Worm (Caenorhabditis elegans): ENCODE measurements around the gene ZK856.7.

ZK856.7 gene

ce11 chrV:10246967-10247366, 45.1 kb downstream of the ZK856.7 start (continued):
- no peak for TF ChIP-seq egl-27 (tag; optimal IDR thresholded peaks at IDR 0.05)
- TF ChIP-seq zfp-3 (GFP tag; conservative IDR thresholded peaks at IDR 0.05) = no peak
- TF ChIP-seq nhr-237 (tag; optimal IDR thresholded peaks at IDR 0.05) = no peak
- no peak for TF ChIP-seq sdz-12 (GFP tag; optimal IDR thresholded peaks at IDR 0.05)
- TF ChIP-seq ceh-32 (tag; optimal IDR thresholded peaks at IDR 0.05; ENCODE audit: poor library complexity) = no peak
- TF ChIP-seq snpc-4 (tag; optimal IDR thresholded peaks at IDR 0.05) = no peak
- peak; percentile 21 for TF ChIP-seq rbr-2 (tag; optimal IDR thresholded peaks at IDR 0.05)

ce11 chrV:10247673-10248239, 45.9 kb downstream of the ZK856.7 start:
- no peak for TF ChIP-seq vab-7 (GFP tag; IDR thresholded peaks at IDR 0.05)
- TF ChIP-seq F10B5.3 (tag; optimal IDR thresholded peaks at IDR 0.05) = no peak
- TF ChIP-seq aha-1 (tag) = peak; percentile 56
- peak; percentile 23 for TF ChIP-seq ama-1 (optimal IDR thresholded peaks at IDR 0.05)
- no peak for TF ChIP-seq hif-1 (tag; optimal IDR thresholded peaks at IDR 0.05)
- peak; percentile 13 for TF ChIP-seq nhr-28 (tag; optimal IDR thresholded peaks at IDR 0.05)
- no peak for TF ChIP-seq nhr-111 (GFP tag; optimal IDR thresholded peaks at IDR 0.05)
- no peak for TF ChIP-seq lim-7 (GFP tag; IDR thresholded peaks at IDR 0.05)
- TF ChIP-seq hlh-30 (tag; optimal IDR thresholded peaks at IDR 0.05; ENCODE audit: insufficient read depth) = peak; percentile 51
- TF ChIP-seq unc-62 (GFP tag; optimal IDR thresholded peaks at IDR 0.05 in 1 of 2) = peak in 1 of 2 experiments; percentile 81
- no peak for TF ChIP-seq unc-62 (tag; optimal IDR thresholded peaks at IDR 0.05)
- peak; percentile 6 for TF ChIP-seq dve-1 (tag; optimal IDR thresholded peaks at IDR 0.05; ENCODE audit: insufficient read depth)
- TF ChIP-seq lir-3 (tag; optimal IDR thresholded peaks at IDR 0.05) = no peak
- TF ChIP-seq lsy-2 (tag; optimal IDR thresholded peaks at IDR 0.05) = peak in 1 of 2 experiments; percentile 25

- TF ChIP-seq egl-43 (GFP tag; IDR thresholded peaks at IDR 0.05) = no peak
- TF ChIP-seq rbr-2 (tag; optimal IDR thresholded peaks at IDR 0.05) = peak; percentile 12
- no peak for TF ChIP-seq fkh-10 (GFP tag; optimal IDR thresholded peaks at IDR 0.05)
- peak in 1 of 2 experiments; percentile 99 for TF ChIP-seq unc-62 (GFP tag; optimal IDR thresholded peaks at IDR 0.05 in 1 of 2)
- TF ChIP-seq unc-62 (tag; optimal IDR thresholded peaks at IDR 0.05) = no peak
- peak; percentile 23 for TF ChIP-seq hlh-30 (tag; optimal IDR thresholded peaks at IDR 0.05; ENCODE audit: insufficient read depth)
- peak; percentile 94 for TF ChIP-seq aha-1 (tag)
- peak in 1 of 2 experiments; percentile 48 for TF ChIP-seq daf-16 (GFP tag; optimal IDR thresholded peaks at IDR 0.05)
- peak; percentile 77 for TF ChIP-seq daf-16 (tag; optimal IDR thresholded peaks at IDR 0.05)
Measured at ce11 chrV:10248255-10248979, 46.5 kb downstream of the ZK856.7 start, which contains the start of gene akt-1. TSS of gene akt-1 (plus strand) at chrV:10248905.

- TF ChIP-seq aha-1 (tag) (peak; percentile 94), daf-16 (GFP tag; optimal IDR thresholded peaks at IDR 0.05) (peak in 1 of 2 experiments; percentile 72), daf-16 (tag; optimal IDR thresholded peaks at IDR 0.05) (peak; percentile 7), nhr-28 (tag; optimal IDR thresholded peaks at IDR 0.05) (no peak), F49E8.2 (tag; optimal IDR thresholded peaks at IDR 0.05; ENCODE audit: borderline replicate concordance) (no peak), F37D6.2 (tag; optimal IDR thresholded peaks at IDR 0.05) (no peak), egl-43 (GFP tag; IDR thresholded peaks at IDR 0.05) (no peak), dmd-8 (GFP tag; IDR thresholded peaks at IDR 0.05) (no peak), zfp-2 (tag; optimal IDR thresholded peaks at IDR 0.05) (no peak), F10B5.3 (tag; optimal IDR thresholded peaks at IDR 0.05) (no peak)
Measured at ce11 chrV:10249515-10249914, 47.6 kb downstream of the ZK856.7 start.

Measured in whole organism, L4 larva.